Worm (Caenorhabditis elegans) whole organism, young adult: ENCODE measurements around the gene C49F5.7.

ENCODE experiments used
- Y67H2A.10 ChIP-seq: fragments of 200-800 bp; sonication (Bioruptor generic); conservative IDR thresholded peaks from 2 replicates; pipeline ENCODE4 v1.3.6; 2022; ENCODE audit warnings: missing genetic modification reagents, missing genetic modification characterization, missing compliant biosample characterization
- ets-4 ChIP-seq: fragments of 200-800 bp; sonication (Bioruptor generic); optimal IDR thresholded peaks from 2 replicates; lab custom pipeline; 2018; ENCODE audit warnings: mild to moderate bottlenecking, missing genetic modification characterization, missing compliant biosample characterization

- no peak for TF ChIP-seq Y67H2A.10 (GFP tag; lab: Robert Waterston, UW)
- no peak for TF ChIP-seq ets-4 (GFP tag; lab: Kevin White, UChicago)
Observed at ce11 chrX:11994484-11994883, at the start of gene C49F5.7.
